Worm (Caenorhabditis elegans) whole organism, young adult: ENCODE data around the gene Y46G5A.47.

Source experiments
- C06A6.2 ChIP-seq: fragments of 200-800 bp; sonication (Bioruptor generic); conservative IDR thresholded peaks from 2 replicates; pipeline ENCODE4 v1.3.6; 2022; ENCODE audit warnings: missing genetic modification characterization, missing compliant biosample characterization
- C17E4.6 ChIP-seq: fragments of 200-800 bp; sonication (Bioruptor generic); IDR thresholded peaks from 2 replicates; pipeline ENCODE4 v1.3.6; 2022; ENCODE audit warnings: missing genetic modification reagents, missing genetic modification characterization, missing compliant biosample characterization
- F22D6.2 ChIP-seq: sonication (generic microtip); optimal IDR thresholded peaks from 2 replicates; lab custom pipeline; 2016; ENCODE audit warnings: mild to moderate bottlenecking, missing genetic modification characterization, missing compliant biosample characterization
- F39B2.1 ChIP-seq: fragments of 200-800 bp; sonication (Bioruptor generic); IDR thresholded peaks from 2 replicates; pipeline ENCODE4 v1.3.6; 2022; ENCODE audit warnings: missing genetic modification reagents, missing genetic modification characterization, missing compliant biosample characterization
- F52B5.7 ChIP-seq: sonication (generic microtip); optimal IDR thresholded peaks from 2 replicates; lab custom pipeline; 2016; ENCODE audit warnings: mild to moderate bottlenecking, missing genetic modification characterization, missing compliant biosample characterization
- F55B11.4 ChIP-seq: sonication (generic microtip); optimal IDR thresholded peaks from 2 replicates; lab custom pipeline; 2016; ENCODE audit warnings: missing compliant biosample characterization, missing genetic modification characterization, borderline replicate concordance; ENCODE audit not compliant: insufficient read depth
- F57C9.4 ChIP-seq: sonication (generic microtip); optimal IDR thresholded peaks from 2 replicates; lab custom pipeline; 2017; ENCODE audit warnings: mild to moderate bottlenecking, missing genetic modification characterization, missing compliant biosample characterization
- K11D2.4 ChIP-seq: fragments of 200-800 bp; sonication (Bioruptor generic); IDR thresholded peaks from 2 replicates; pipeline ENCODE4 v1.3.6; 2022; ENCODE audit warnings: missing genetic modification reagents, missing genetic modification characterization, missing compliant biosample characterization
- K12H6.12 ChIP-seq: fragments of 200-800 bp; sonication (Bioruptor generic); optimal IDR thresholded peaks from 2 replicates; lab custom pipeline; 2018; ENCODE audit warnings: mild to moderate bottlenecking, missing genetic modification characterization, missing compliant biosample characterization
- T07F8.4 ChIP-seq: sonication (generic microtip); optimal IDR thresholded peaks from 2 replicates; lab custom pipeline; 2016; ENCODE audit warnings: mild to moderate bottlenecking, missing genetic modification characterization, moderate library complexity, missing compliant biosample characterization
- T26A5.8 ChIP-seq: sonication (generic microtip); optimal IDR thresholded peaks from 2 replicates; lab custom pipeline; 2016; ENCODE audit warnings: missing genetic modification characterization, missing compliant biosample characterization
- Y79H2A.3 ChIP-seq: fragments of 200-800 bp; sonication (Bioruptor generic); conservative IDR thresholded peaks from 2 replicates; pipeline ENCODE4 v1.3.6; 2022; ENCODE audit warnings: missing genetic modification reagents, missing genetic modification characterization, missing compliant biosample characterization
- akir-1 ChIP-seq: fragments of 200-800 bp; sonication (Bioruptor generic); optimal IDR thresholded peaks from 2 replicates; lab custom pipeline; 2018; ENCODE audit warnings: mild to moderate bottlenecking, missing genetic modification characterization, moderate library complexity, missing compliant biosample characterization
- athp-1 ChIP-seq: sonication (generic microtip); optimal IDR thresholded peaks from 2 replicates; lab custom pipeline; 2017; ENCODE audit warnings: mild to moderate bottlenecking, missing genetic modification characterization, missing compliant biosample characterization
- attf-5 ChIP-seq: fragments of 200-800 bp; sonication (Bioruptor generic); optimal IDR thresholded peaks from 2 replicates; lab custom pipeline; 2018; ENCODE audit warnings: mild to moderate bottlenecking, missing genetic modification characterization, missing compliant biosample characterization
- bed-1 ChIP-seq: fragments of 200-800 bp; sonication (Bioruptor generic); IDR thresholded peaks from 2 replicates; pipeline ENCODE4 v1.3.6; 2022; ENCODE audit warnings: missing genetic modification reagents, missing genetic modification characterization, missing compliant biosample characterization
- ceh-100 ChIP-seq: fragments of 200-800 bp; sonication (Bioruptor generic); IDR thresholded peaks from 2 replicates; pipeline ENCODE4 v1.3.6; 2022; ENCODE audit warnings: missing genetic modification reagents, missing genetic modification characterization, missing compliant biosample characterization
- ceh-79 ChIP-seq: sonication (generic microtip); optimal IDR thresholded peaks from 2 replicates; lab custom pipeline; 2017; ENCODE audit warnings: mild to moderate bottlenecking, missing genetic modification characterization, missing compliant biosample characterization
- die-1 ChIP-seq: sonication (generic microtip); optimal IDR thresholded peaks from 2 replicates; lab custom pipeline; 2016; ENCODE audit warnings: missing genotype, mild to moderate bottlenecking, missing genetic modification characterization, missing compliant biosample characterization
- egrh-3 ChIP-seq: fragments of 200-800 bp; sonication (Bioruptor generic); IDR thresholded peaks from 2 replicates; pipeline ENCODE4 v1.3.6; 2022; ENCODE audit warnings: missing genetic modification reagents, missing genetic modification characterization, missing compliant biosample characterization
- ets-4 ChIP-seq: fragments of 200-800 bp; sonication (Bioruptor generic); optimal IDR thresholded peaks from 2 replicates; lab custom pipeline; 2018; ENCODE audit warnings: mild to moderate bottlenecking, missing genetic modification characterization, missing compliant biosample characterization
- fkh-3 ChIP-seq: sonication (generic microtip); optimal IDR thresholded peaks from 2 replicates; lab custom pipeline; 2016; ENCODE audit warnings: mild to moderate bottlenecking, missing genetic modification characterization, missing compliant biosample characterization
- gei-17 ChIP-seq: fragments of 200-800 bp; sonication (Bioruptor generic); optimal IDR thresholded peaks from 2 replicates; lab custom pipeline; 2018; ENCODE audit warnings: mild to moderate bottlenecking, missing genetic modification characterization, missing compliant biosample characterization
- hmg-1.2 ChIP-seq: fragments of 200-800 bp; sonication (Bioruptor generic); IDR thresholded peaks from 2 replicates; pipeline ENCODE4 v1.3.6; 2022; ENCODE audit warnings: missing genetic modification reagents, missing genetic modification characterization, missing compliant biosample characterization
- hrde-1 ChIP-seq: sonication (generic microtip); optimal IDR thresholded peaks from 2 replicates; lab custom pipeline; 2016; ENCODE audit warnings: missing genetic modification characterization, mild to moderate bottlenecking, missing compliant biosample characterization, moderate library complexity, missing genotype, missing genetic modification reagents, borderline replicate concordance
- lag-1 ChIP-seq: fragments of 200-800 bp; sonication (Bioruptor generic); IDR thresholded peaks from 2 replicates; pipeline ENCODE4 v1.3.6; 2022; ENCODE audit warnings: missing genetic modification reagents, missing genetic modification characterization, missing compliant biosample characterization
- let-607 ChIP-seq, 2 experiments: fragments of 200-800 bp in 1 of 2; sonication (Bioruptor generic) in 1 of 2; sonication (generic microtip) in 1 of 2; optimal IDR thresholded peaks; 2 replicates each; lab custom pipeline; 2016 to 2018; ENCODE audit warnings: mild to moderate bottlenecking in 2 of 2, missing compliant biosample characterization in 2 of 2, missing genetic modification characterization in 2 of 2, moderate library complexity in 2 of 2, missing genotype in 1 of 2
- madf-3 ChIP-seq: fragments of 200-800 bp; sonication (Bioruptor generic); IDR thresholded peaks from 2 replicates; pipeline ENCODE4 v1.3.6; 2022; ENCODE audit warnings: missing genetic modification reagents, missing genetic modification characterization, missing compliant biosample characterization
- madf-6 ChIP-seq: fragments of 200-800 bp; sonication (Bioruptor generic); IDR thresholded peaks from 2 replicates; pipeline ENCODE4 v1.3.6; 2022; ENCODE audit warnings: missing genetic modification reagents, missing genetic modification characterization, missing compliant biosample characterization
- mcd-1 ChIP-seq: fragments of 200-800 bp; sonication (Bioruptor generic); IDR thresholded peaks from 2 replicates; pipeline ENCODE4 v1.3.6; 2022; ENCODE audit warnings: missing genetic modification reagents, missing genetic modification characterization, missing compliant biosample characterization
- mel-28 ChIP-seq: sonication (generic microtip); optimal IDR thresholded peaks from 2 replicates; lab custom pipeline; 2016; ENCODE audit warnings: borderline replicate concordance, mild to moderate bottlenecking, missing genetic modification characterization, missing compliant biosample characterization
- nfya-2 ChIP-seq: fragments of 200-800 bp; sonication (Bioruptor generic); IDR thresholded peaks from 2 replicates; pipeline ENCODE4 v1.3.6; 2022; ENCODE audit warnings: missing genetic modification reagents, missing genetic modification characterization, missing compliant biosample characterization
- nhr-120 ChIP-seq: fragments of 200-800 bp; sonication (Bioruptor generic); IDR thresholded peaks from 2 replicates; pipeline ENCODE4 v1.3.6; 2022; ENCODE audit warnings: missing genetic modification characterization, missing compliant biosample characterization
- nhr-27 ChIP-seq: fragments of 200-800 bp; sonication (Bioruptor generic); optimal IDR thresholded peaks from 2 replicates; lab custom pipeline; 2018; ENCODE audit warnings: mild to moderate bottlenecking, missing genetic modification characterization, moderate library complexity, missing compliant biosample characterization
- nhr-90 ChIP-seq: sonication (generic microtip); optimal IDR thresholded peaks from 2 replicates; lab custom pipeline; 2016; ENCODE audit warnings: missing genotype, mild to moderate bottlenecking, missing genetic modification characterization, missing compliant biosample characterization
- rcor-1 ChIP-seq: fragments of 200-800 bp; sonication (Bioruptor generic); IDR thresholded peaks from 2 replicates; pipeline ENCODE4 v1.3.6; 2022; ENCODE audit warnings: missing genetic modification reagents, missing genetic modification characterization, missing compliant biosample characterization
- rec-8 ChIP-seq, 2 experiments: sonication (generic microtip); optimal IDR thresholded peaks; 2 replicates each; lab custom pipeline; 2016; ENCODE audit warnings: mild to moderate bottlenecking in 2 of 2, missing genetic modification characterization in 2 of 2, missing genetic modification reagents in 2 of 2, missing genotype in 2 of 2, missing biosample characterization in 1 of 2, missing compliant biosample characterization in 1 of 2, moderate library complexity in 1 of 2
- sdz-38 ChIP-seq: sonication (generic microtip); optimal IDR thresholded peaks from 2 replicates; lab custom pipeline; 2016; ENCODE audit warnings: missing genotype, missing genetic modification characterization, missing compliant biosample characterization
- snpc-3.4 ChIP-seq: sonication (generic microtip); optimal IDR thresholded peaks from 2 replicates; lab custom pipeline; 2017; ENCODE audit warnings: missing genetic modification characterization, mild to moderate bottlenecking, missing compliant biosample characterization, antibody characterized with exemption, moderate library complexity, missing genotype, missing genetic modification reagents
- sptf-2 ChIP-seq: fragments of 200-800 bp; sonication (Bioruptor generic); optimal IDR thresholded peaks from 2 replicates; lab custom pipeline; 2018; ENCODE audit warnings: mild to moderate bottlenecking, missing genetic modification characterization, missing compliant biosample characterization
- tbx-9 ChIP-seq: sonication (generic microtip); optimal IDR thresholded peaks from 2 replicates; lab custom pipeline; 2016; ENCODE audit warnings: borderline replicate concordance, missing genetic modification characterization, inconsistent platforms, missing compliant biosample characterization
- tlf-1 ChIP-seq: fragments of 200-800 bp; sonication (Bioruptor generic); optimal IDR thresholded peaks from 2 replicates; lab custom pipeline; 2018; ENCODE audit warnings: mild to moderate bottlenecking, missing genetic modification characterization, missing compliant biosample characterization
- unc-62 ChIP-seq: fragments of 150-350 bp; optimal IDR thresholded peaks from 2 replicates; lab custom pipeline; 2014; ENCODE audit warnings: missing biosample characterization, missing genetic modification reagents, missing genetic modification characterization
- xnd-1 ChIP-seq: sonication (generic microtip); optimal IDR thresholded peaks from 2 replicates; lab custom pipeline; 2016; ENCODE audit warnings: missing genotype, missing genetic modification reagents, missing genetic modification characterization, missing compliant biosample characterization
- ztf-18 ChIP-seq: sonication (generic microtip); optimal IDR thresholded peaks from 2 replicates; lab custom pipeline; 2016; ENCODE audit warnings: missing genotype, mild to moderate bottlenecking, missing genetic modification characterization, missing compliant biosample characterization
- ztf-22 ChIP-seq: fragments of 200-800 bp; sonication (Bioruptor generic); optimal IDR thresholded peaks from 2 replicates; lab custom pipeline; 2018; ENCODE audit warnings: mild to moderate bottlenecking, missing genetic modification characterization, moderate library complexity, missing compliant biosample characterization
- ztf-25 ChIP-seq: fragments of 200-800 bp; sonication (Bioruptor generic); IDR thresholded peaks from 2 replicates; pipeline ENCODE4 v1.3.6; 2022; ENCODE audit warnings: missing genetic modification reagents, missing genetic modification characterization, missing compliant biosample characterization
- ztf-28 ChIP-seq: fragments of 200-800 bp; sonication (Bioruptor generic); IDR thresholded peaks from 2 replicates; pipeline ENCODE4 v1.3.6; 2022; ENCODE audit warnings: missing genetic modification reagents, missing genetic modification characterization, missing compliant biosample characterization
- ztf-3 ChIP-seq: fragments of 200-800 bp; sonication (Bioruptor generic); optimal IDR thresholded peaks from 2 replicates; lab custom pipeline; 2018; ENCODE audit warnings: mild to moderate bottlenecking, missing genetic modification characterization, missing compliant biosample characterization

The Y46G5A.47 gene

DNA sequence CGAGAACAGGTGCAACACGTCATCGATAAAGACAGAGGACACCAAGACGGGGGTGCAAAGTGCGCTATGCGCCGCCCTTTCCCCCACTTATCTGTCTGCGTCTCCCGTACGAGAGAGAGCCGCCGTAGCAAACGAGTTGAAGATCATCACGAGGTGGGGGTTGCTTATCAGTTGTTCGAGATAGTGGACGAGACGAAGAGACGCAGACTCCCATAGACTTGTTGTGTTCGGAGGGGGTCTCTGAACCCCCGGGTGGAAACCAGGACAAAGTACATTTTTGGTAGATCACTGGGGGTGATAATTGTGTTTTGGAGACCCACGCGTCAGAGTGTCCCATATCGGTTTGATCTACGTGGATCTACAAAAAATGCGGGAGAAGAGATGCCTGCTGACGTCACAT lies 6.3 kb downstream of the Y46G5A.47 start (continued):
- TF ChIP-seq rec-8 (tag; optimal IDR thresholded peaks at IDR 0.05; lab: Kevin White, UChicago): no peak
- TF ChIP-seq F22D6.2 (tag; lab: Kevin White, UChicago): peak; percentile 58
- no peak for TF ChIP-seq C17E4.6 (GFP tag; lab: Robert Waterston, UW)
- TF ChIP-seq lag-1 (GFP tag; lab: Robert Waterston, UW): no peak
- TF ChIP-seq nfya-2 (GFP tag; lab: Robert Waterston, UW): no peak
- TF ChIP-seq ceh-100: peak; percentile 30; the same call in 1 of the 2 replicates
- peak; percentile 91 for TF ChIP-seq hmg-1.2 (GFP tag; lab: Robert Waterston, UW)
- TF ChIP-seq nhr-120 (GFP tag; lab: Robert Waterston, UW): no peak
- no peak for TF ChIP-seq fkh-3 (tag; lab: Kevin White, UChicago)
- TF ChIP-seq ztf-18 (tag; lab: Kevin White, UChicago): peak; percentile 5
- TF ChIP-seq ceh-79: no peak
- peak in 1 of 2 experiments; percentile 72 for TF ChIP-seq let-607 (tag; optimal IDR thresholded peaks at IDR 0.05; lab: Kevin White, UChicago)
- no peak for TF ChIP-seq sptf-2 (GFP tag; lab: Kevin White, UChicago)
- no peak for TF ChIP-seq T07F8.4 (tag; lab: Kevin White, UChicago)
- TF ChIP-seq tbx-9 (tag; lab: Kevin White, UChicago): no peak
- TF ChIP-seq gei-17 (GFP tag; lab: Kevin White, UChicago): peak; percentile 65
- TF ChIP-seq ztf-25: no peak
- peak; percentile 79 for TF ChIP-seq attf-5 (GFP tag; lab: Kevin White, UChicago)
- TF ChIP-seq F57C9.4: peak; percentile 1
- TF ChIP-seq Y79H2A.3: no peak
- TF ChIP-seq egrh-3: peak; percentile 55; the same call in 1 of the 2 replicates
- TF ChIP-seq F39B2.1 (GFP tag; lab: Robert Waterston, UW): no peak
- TF ChIP-seq die-1: peak; percentile 32
- peak; percentile 56 for TF ChIP-seq F52B5.7
- peak; percentile 62 for TF ChIP-seq ztf-3 (GFP tag; lab: Kevin White, UChicago)
- TF ChIP-seq ets-4: peak; percentile 92
- no peak for TF ChIP-seq F55B11.4 (tag; lab: Kevin White, UChicago)
- TF ChIP-seq xnd-1 (tag; lab: Kevin White, UChicago): no peak
- TF ChIP-seq unc-62: no peak
- no peak for TF ChIP-seq akir-1 (GFP tag; lab: Kevin White, UChicago)
- no peak for TF ChIP-seq hrde-1 (tag; lab: Kevin White, UChicago)
- TF ChIP-seq mel-28 (tag; lab: Kevin White, UChicago): no peak
- TF ChIP-seq ztf-22: peak; percentile 86
- TF ChIP-seq K12H6.12 (tag; lab: Kevin White, UChicago): peak; percentile 66
- TF ChIP-seq sdz-38: no peak
- no peak for TF ChIP-seq nhr-27 (tag; lab: Kevin White, UChicago)
- no peak; the same call in 1 of the 2 replicates for TF ChIP-seq madf-6 (GFP tag; lab: Robert Waterston, UW)
- 0 out of 2 replicates have a peak, but pooled peaks have one; percentile 5 for TF ChIP-seq madf-3 (GFP tag; lab: Robert Waterston, UW)
- TF ChIP-seq C06A6.2 (GFP tag; lab: Robert Waterston, UW): peak; percentile 76
- no peak for TF ChIP-seq rcor-1
- peak; percentile 78 for TF ChIP-seq mcd-1
- peak; percentile 82 for TF ChIP-seq K11D2.4 (GFP tag; lab: Robert Waterston, UW)
- no peak for TF ChIP-seq snpc-3.4
- no peak for TF ChIP-seq bed-1 (GFP tag; lab: Robert Waterston, UW)
- TF ChIP-seq T26A5.8: no peak
- TF ChIP-seq nhr-90 (tag; lab: Kevin White, UChicago): peak; percentile 75
- peak; percentile 83 for TF ChIP-seq tlf-1 (GFP tag; lab: Kevin White, UChicago)
- TF ChIP-seq athp-1 (tag; lab: Kevin White, UChicago): peak; percentile 32
- no peak for TF ChIP-seq ztf-28 (GFP tag; lab: Robert Waterston, UW)
